Worm (Caenorhabditis elegans): ENCODE results near the gene F39B3.3.

- no peak for TF ChIP-seq ama-1 (optimal IDR thresholded peaks at IDR 0.05)
- no peak for TF ChIP-seq ceh-36 (tag; optimal IDR thresholded peaks at IDR 0.05)
- TF ChIP-seq flt-1 (GFP tag; IDR thresholded peaks at IDR 0.05) = no peak
Observed at ce11 chrX:17627923-17628322, 49.0 kb upstream of the F39B3.3 start.

Measured in whole organism, early embryonic.